Worm (Caenorhabditis elegans) whole organism, mixed stage, embryonic: Measurements from ENCODE around the gene glr-8.

Experiments
- elt-1 ChIP-seq: sonication (generic microtip); optimal IDR thresholded peaks from 2 replicates; lab custom pipeline; 2017; ENCODE audit warnings: missing genetic modification characterization, mild to moderate bottlenecking, missing compliant biosample characterization, antibody characterized with exemption, moderate library complexity, borderline replicate concordance; ENCODE audit not compliant: insufficient read depth
- flh-1 ChIP-seq: fragments of 200-800 bp; sonication (Bioruptor generic); optimal IDR thresholded peaks from 2 replicates; lab custom pipeline; 2018; ENCODE audit warnings: mild to moderate bottlenecking, missing genetic modification characterization, moderate library complexity, missing compliant biosample characterization
- ham-2 ChIP-seq: fragments of 200-800 bp; sonication (Bioruptor generic); optimal IDR thresholded peaks from 2 replicates; lab custom pipeline; 2018; ENCODE audit warnings: mild to moderate bottlenecking, missing genetic modification characterization, missing compliant biosample characterization
- lin-13 ChIP-seq: fragments of 150-350 bp; optimal IDR thresholded peaks from 2 replicates; lab custom pipeline; 2014; ENCODE audit warnings: missing biosample characterization, missing genetic modification characterization
- lin-32 ChIP-seq: fragments of 200-800 bp; sonication (Bioruptor generic); optimal IDR thresholded peaks from 2 replicates; lab custom pipeline; 2018; ENCODE audit warnings: mild to moderate bottlenecking, missing genetic modification characterization, missing compliant biosample characterization
- nhr-28 ChIP-seq: fragments of 150-350 bp; optimal IDR thresholded peaks from 2 replicates; lab custom pipeline; 2014; ENCODE audit warnings: missing biosample characterization, missing genetic modification characterization
- sptf-1 ChIP-seq: sonication (generic microtip); optimal IDR thresholded peaks from 2 replicates; lab custom pipeline; 2017; ENCODE audit warnings: mild to moderate bottlenecking, missing genetic modification characterization, moderate library complexity, missing compliant biosample characterization
- unc-62 ChIP-seq: fragments of 150-350 bp; optimal IDR thresholded peaks from 2 replicates; lab custom pipeline; 2014; ENCODE audit warnings: missing biosample characterization, missing genetic modification reagents, missing genetic modification characterization
- ztf-11 ChIP-seq: fragments of 150-350 bp; optimal IDR thresholded peaks from 2 replicates; lab custom pipeline; 2014; ENCODE audit warnings: missing biosample characterization, missing genetic modification characterization

DNA sequence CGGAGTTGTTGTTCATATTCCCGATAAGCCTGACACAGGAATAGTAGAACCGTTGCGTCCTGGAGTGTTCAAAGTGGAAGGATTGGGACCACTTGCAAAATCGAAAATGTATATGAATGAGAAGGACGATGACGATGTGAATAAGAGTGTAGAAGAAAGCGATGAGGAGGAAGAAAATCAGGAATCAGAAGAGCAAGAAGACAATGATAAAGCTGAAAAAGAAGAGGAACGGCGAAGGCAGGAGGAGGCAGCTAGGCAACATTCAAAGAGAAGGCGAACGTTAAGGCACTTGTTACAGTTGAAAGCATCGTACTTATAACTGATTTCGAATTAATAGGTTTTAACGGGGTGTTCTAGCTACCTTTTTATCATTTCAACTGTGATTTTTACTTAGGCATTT lies 37.9 kb downstream of the glr-8 start:
- TF ChIP-seq ztf-11 (tag; lab: Kevin White, UChicago) (no peak), ham-2 (GFP tag; lab: Kevin White, UChicago) (no peak), elt-1 (tag; lab: Kevin White, UChicago) (no peak), nhr-28 (tag; lab: Kevin White, UChicago) (no peak), sptf-1 (no peak), unc-62 (GFP tag; lab: Kevin White, UChicago) (no peak), flh-1 (GFP tag; lab: Kevin White, UChicago) (no peak), lin-32 (GFP tag; lab: Kevin White, UChicago) (no peak), lin-13 (tag; lab: Kevin White, UChicago) (no peak)
